Fruit fly (Drosophila melanogaster) whole organism, embryonic: Measurements from ENCODE around the gene CheA75a.

ENCODE experiments used
- CG10147 ChIP-seq: fragments of 200-800 bp; sonication (Bioruptor generic); optimal IDR thresholded peaks from 2 replicates; lab custom pipeline; 2019; ENCODE audit warnings: missing biosample characterization, mild to moderate bottlenecking, missing genetic modification characterization, moderate library complexity
- CG10462 ChIP-seq: fragments of 200-800 bp; sonication (Bioruptor generic); optimal IDR thresholded peaks from 2 replicates; lab custom pipeline; 2016; ENCODE audit warnings: missing biosample characterization, missing genetic modification characterization
- CG10543 ChIP-seq: fragments of 200-800 bp; sonication (Bioruptor generic); optimal IDR thresholded peaks from 3 replicates; lab custom pipeline; 2017; ENCODE audit warnings: missing biosample characterization, mild to moderate bottlenecking, missing genetic modification characterization, moderate library complexity
- CG10979 ChIP-seq: fragments of 200-800 bp; sonication (Bioruptor generic); optimal IDR thresholded peaks from 2 replicates; lab custom pipeline; 2018; ENCODE audit warnings: missing biosample characterization, mild to moderate bottlenecking, missing genetic modification characterization, moderate library complexity
- CG11504 ChIP-seq: fragments of 200-800 bp; sonication (Bioruptor generic); optimal IDR thresholded peaks from 3 replicates; lab custom pipeline; 2019; ENCODE audit warnings: missing biosample characterization, mild to moderate bottlenecking, missing genetic modification characterization, moderate library complexity
- CG12155 ChIP-seq: fragments of 200-800 bp; sonication (Bioruptor generic); optimal IDR thresholded peaks from 3 replicates; lab custom pipeline; 2016; ENCODE audit warnings: missing biosample characterization, missing genetic modification characterization
- CG13424 ChIP-seq: fragments of 200-800 bp; sonication (Bioruptor generic); optimal IDR thresholded peaks from 2 replicates; lab custom pipeline; 2019; ENCODE audit warnings: missing biosample characterization, mild to moderate bottlenecking, missing genetic modification characterization, moderate library complexity
- CG15479 ChIP-seq: fragments of 200-800 bp; sonication (Bioruptor generic); optimal IDR thresholded peaks from 3 replicates; lab custom pipeline; 2019; ENCODE audit warnings: missing biosample characterization, mild to moderate bottlenecking, missing genetic modification characterization, moderate library complexity
- CG15601 ChIP-seq: fragments of 200-800 bp; sonication (Bioruptor generic); optimal IDR thresholded peaks from 3 replicates; lab custom pipeline; 2019; ENCODE audit warnings: missing biosample characterization, mild to moderate bottlenecking, missing genetic modification characterization, moderate library complexity
- CG16815 ChIP-seq: fragments of 200-800 bp; sonication (Bioruptor generic); optimal IDR thresholded peaks from 3 replicates; lab custom pipeline; 2017; ENCODE audit warnings: missing biosample characterization, mild to moderate bottlenecking, missing genetic modification characterization
- CG17361 ChIP-seq: fragments of 200-800 bp; sonication (Bioruptor generic); IDR thresholded peaks from 3 replicates; pipeline ENCODE4 v1.3.6; 2022; ENCODE audit warnings: missing biosample characterization, missing genetic modification characterization
- CG18011 ChIP-seq: fragments of 200-800 bp; sonication (Bioruptor generic); optimal IDR thresholded peaks from 2 replicates; lab custom pipeline; 2017; ENCODE audit warnings: missing biosample characterization, missing genetic modification characterization, mild to moderate bottlenecking, moderate library complexity, missing genotype
- CG2712 ChIP-seq: fragments of 200-800 bp; optimal IDR thresholded peaks from 3 replicates; lab custom pipeline; 2019; ENCODE audit warnings: missing biosample characterization, mild to moderate bottlenecking, missing genetic modification characterization, moderate library complexity
- CG33557 ChIP-seq: fragments of 200-800 bp; sonication (Bioruptor generic); optimal IDR thresholded peaks from 2 replicates; lab custom pipeline; 2019; ENCODE audit warnings: missing biosample characterization, mild to moderate bottlenecking, missing genetic modification characterization, moderate library complexity
- CG4282 ChIP-seq: fragments of 200-800 bp; sonication (Bioruptor generic); optimal IDR thresholded peaks from 2 replicates; lab custom pipeline; 2016; ENCODE audit warnings: missing biosample characterization, missing genetic modification characterization
- CG7556 ChIP-seq: fragments of 200-800 bp; sonication (Bioruptor generic); optimal IDR thresholded peaks from 2 replicates; lab custom pipeline; 2017; ENCODE audit warnings: missing biosample characterization, mild to moderate bottlenecking, missing genetic modification characterization
- CG7745 ChIP-seq: fragments of 200-800 bp; sonication (Bioruptor generic); optimal IDR thresholded peaks from 2 replicates; lab custom pipeline; 2018; ENCODE audit warnings: missing biosample characterization, mild to moderate bottlenecking, missing genetic modification characterization, moderate library complexity
- CG8290 ChIP-seq, 3 experiments: fragments of 200-800 bp; sonication (Bioruptor generic); optimal IDR thresholded peaks; 2 replicates each; lab custom pipeline; 2016 to 2019; ENCODE audit warnings: missing biosample characterization in 3 of 3, missing genetic modification characterization in 3 of 3, mild to moderate bottlenecking in 2 of 3, moderate library complexity in 1 of 3
- CG8388 ChIP-seq: fragments of 200-800 bp; sonication (Bioruptor generic); optimal IDR thresholded peaks from 2 replicates; lab custom pipeline; 2019; ENCODE audit warnings: missing biosample characterization, mild to moderate bottlenecking, missing genetic modification characterization, moderate library complexity
- CG8924 ChIP-seq: fragments of 200-800 bp; optimal IDR thresholded peaks from 3 replicates; lab custom pipeline; 2019; ENCODE audit warnings: missing biosample characterization, mild to moderate bottlenecking, missing genetic modification characterization, moderate library complexity
- CG9215 ChIP-seq: fragments of 200-800 bp; sonication (Bioruptor generic); IDR thresholded peaks from 2 replicates; pipeline ENCODE4 v1.3.6; 2022; ENCODE audit warnings: missing biosample characterization, missing genetic modification characterization
- CoRest ChIP-seq: fragments of 200-800 bp; sonication (Bioruptor generic); optimal IDR thresholded peaks from 3 replicates; lab custom pipeline; 2018; ENCODE audit warnings: missing biosample characterization, mild to moderate bottlenecking, missing genetic modification characterization, moderate library complexity
- Dek ChIP-seq: fragments of 200-800 bp; sonication (Bioruptor generic); optimal IDR thresholded peaks from 3 replicates; lab custom pipeline; 2019; ENCODE audit warnings: missing biosample characterization, mild to moderate bottlenecking, missing genetic modification characterization, moderate library complexity
- Fer1 ChIP-seq: fragments of 200-800 bp; sonication (Bioruptor generic); optimal IDR thresholded peaks from 2 replicates; lab custom pipeline; 2017; ENCODE audit warnings: missing biosample characterization, mild to moderate bottlenecking, missing genetic modification characterization
- Gsc ChIP-seq: fragments of 200-800 bp; sonication (Bioruptor generic); IDR thresholded peaks from 2 replicates; pipeline ENCODE4 v1.3.6; 2022; ENCODE audit warnings: missing biosample characterization, missing genetic modification characterization
- MESR4 ChIP-seq: fragments of 200-800 bp; sonication (Bioruptor generic); optimal IDR thresholded peaks from 2 replicates; lab custom pipeline; 2018; ENCODE audit warnings: missing biosample characterization, mild to moderate bottlenecking, missing genetic modification characterization, moderate library complexity
- Mrtf ChIP-seq: fragments of 200-800 bp; sonication (Bioruptor generic); IDR thresholded peaks from 3 replicates; pipeline ENCODE4 v1.3.6; 2022; ENCODE audit warnings: missing biosample characterization, missing genetic modification characterization
- NC2α ChIP-seq: fragments of 200-800 bp; sonication (Bioruptor generic); optimal IDR thresholded peaks from 2 replicates; lab custom pipeline; 2016; ENCODE audit warnings: missing biosample characterization, missing genetic modification characterization
- Neu2 ChIP-seq: fragments of 200-800 bp; sonication (Bioruptor generic); optimal IDR thresholded peaks from 3 replicates; lab custom pipeline; 2016; ENCODE audit warnings: missing biosample characterization, missing genetic modification characterization, borderline replicate concordance
- Ptx1 ChIP-seq: fragments of 200-800 bp; sonication (Bioruptor generic); IDR thresholded peaks from 2 replicates; pipeline ENCODE4 v1.3.6; 2022; ENCODE audit warnings: missing biosample characterization, missing genetic modification characterization
- Ravus ChIP-seq: fragments of 200-800 bp; sonication (Bioruptor generic); IDR thresholded peaks from 2 replicates; pipeline ENCODE4 v1.3.6; 2022; ENCODE audit warnings: missing biosample characterization, missing genetic modification characterization
- Sry-β ChIP-seq: fragments of 200-800 bp; sonication (Bioruptor generic); optimal IDR thresholded peaks from 2 replicates; lab custom pipeline; 2018; ENCODE audit warnings: missing biosample characterization, mild to moderate bottlenecking, missing genetic modification characterization, moderate library complexity
- Xrp1 ChIP-seq: fragments of 200-800 bp; sonication (Bioruptor generic); IDR thresholded peaks from 2 replicates; pipeline ENCODE4 v1.3.6; 2022; ENCODE audit warnings: missing biosample characterization, missing genetic modification characterization
- ara ChIP-seq: fragments of 200-800 bp; sonication (Bioruptor generic); IDR thresholded peaks from 2 replicates; pipeline ENCODE4 v1.3.6; 2022; ENCODE audit warnings: missing biosample characterization, missing genetic modification characterization
- cato ChIP-seq: fragments of 200-800 bp; sonication (Bioruptor generic); optimal IDR thresholded peaks from 2 replicates; lab custom pipeline; 2016; ENCODE audit warnings: missing biosample characterization, missing genetic modification characterization, borderline replicate concordance
- cwo ChIP-seq: fragments of 200-800 bp; sonication (Bioruptor generic); optimal IDR thresholded peaks from 3 replicates; lab custom pipeline; 2017; ENCODE audit warnings: missing biosample characterization, missing genetic modification characterization, mild to moderate bottlenecking, moderate library complexity, missing genetic modification reagents
- emc ChIP-seq: fragments of 200-800 bp; sonication (Bioruptor generic); optimal IDR thresholded peaks from 2 replicates; lab custom pipeline; 2016; ENCODE audit warnings: missing biosample characterization, missing genetic modification characterization
- fd96Cb ChIP-seq: fragments of 200-800 bp; sonication (Bioruptor generic); optimal IDR thresholded peaks from 2 replicates; lab custom pipeline; 2018; ENCODE audit warnings: missing biosample characterization, mild to moderate bottlenecking, missing genetic modification characterization, moderate library complexity
- fu2 ChIP-seq: fragments of 200-800 bp; sonication (Bioruptor generic); optimal IDR thresholded peaks from 2 replicates; lab custom pipeline; 2016; ENCODE audit warnings: missing biosample characterization, missing genetic modification characterization
- gem ChIP-seq: fragments of 200-800 bp; sonication (Bioruptor generic); optimal IDR thresholded peaks from 2 replicates; lab custom pipeline; 2019; ENCODE audit warnings: missing biosample characterization, mild to moderate bottlenecking, missing genetic modification characterization, moderate library complexity
- grau ChIP-seq: fragments of 200-800 bp; optimal IDR thresholded peaks from 3 replicates; lab custom pipeline; 2019; ENCODE audit warnings: missing biosample characterization, mild to moderate bottlenecking, missing genetic modification characterization, moderate library complexity
- nerfin-1 ChIP-seq: fragments of 200-800 bp; sonication (Bioruptor generic); optimal IDR thresholded peaks from 3 replicates; lab custom pipeline; 2019; ENCODE audit warnings: missing biosample characterization, mild to moderate bottlenecking, missing genetic modification characterization, moderate library complexity
- nmo ChIP-seq: fragments of 200-800 bp; sonication (Bioruptor generic); optimal IDR thresholded peaks from 2 replicates; lab custom pipeline; 2018; ENCODE audit warnings: missing biosample characterization, mild to moderate bottlenecking, missing genetic modification characterization, moderate library complexity
- pho ChIP-seq: fragments of 200-800 bp; sonication (Bioruptor generic); optimal IDR thresholded peaks from 2 replicates; lab custom pipeline; 2016; ENCODE audit warnings: missing biosample characterization, missing genetic modification characterization
- row ChIP-seq: fragments of 200-800 bp; sonication (Bioruptor generic); IDR thresholded peaks from 3 replicates; pipeline ENCODE4 v1.3.6; 2022; ENCODE audit warnings: missing biosample characterization, missing genetic modification characterization
- slbo ChIP-seq: fragments of 200-800 bp; sonication (Bioruptor generic); IDR thresholded peaks from 2 replicates; pipeline ENCODE4 v1.3.6; 2022; ENCODE audit warnings: missing biosample characterization, missing genetic modification characterization
- stwl ChIP-seq: fragments of 200-800 bp; sonication (Bioruptor generic); optimal IDR thresholded peaks from 3 replicates; lab custom pipeline; 2018; ENCODE audit warnings: missing biosample characterization, mild to moderate bottlenecking, missing genetic modification characterization, moderate library complexity
- tap ChIP-seq: fragments of 200-800 bp; optimal IDR thresholded peaks from 3 replicates; lab custom pipeline; 2019; ENCODE audit warnings: missing biosample characterization, mild to moderate bottlenecking, missing genetic modification characterization, moderate library complexity
- vvl ChIP-seq: fragments of 200-800 bp; sonication (Bioruptor generic); IDR thresholded peaks from 2 replicates; pipeline ENCODE4 v1.3.6; 2022; ENCODE audit warnings: missing biosample characterization, missing genetic modification characterization
- zf30C ChIP-seq: fragments of 200-800 bp; sonication (Bioruptor generic); optimal IDR thresholded peaks from 3 replicates; lab custom pipeline; 2018; ENCODE audit warnings: missing biosample characterization, mild to moderate bottlenecking, missing genetic modification characterization

The CheA75a gene

dm6 chr3L:18297328-18297727 lies 45.4 kb downstream of the CheA75a start (continued):
- peak; percentile 47 for TF ChIP-seq CG7556
- TF ChIP-seq emc (GFP tag; lab: Kevin White, UChicago): no peak
- TF ChIP-seq CoRest (tag; lab: Kevin White, UChicago): peak; percentile 60
- no peak for TF ChIP-seq Gsc (GFP tag; lab: Robert Waterston, UW)
- no peak for TF ChIP-seq Ravus (GFP tag; lab: Robert Waterston, UW)
- TF ChIP-seq CG18011 (GFP tag; lab: Kevin White, UChicago): no peak
- no peak for TF ChIP-seq CG11504 (tag; lab: Kevin White, UChicago)
- TF ChIP-seq grau (tag; lab: Kevin White, UChicago): peak; percentile 59
- peak; percentile 94 for TF ChIP-seq zf30C (GFP tag; lab: Kevin White, UChicago)
- no peak for TF ChIP-seq CG10543 (GFP tag; lab: Kevin White, UChicago)
- no peak for TF ChIP-seq NC2α
- TF ChIP-seq Mrtf (GFP tag; lab: Robert Waterston, UW): no peak
- TF ChIP-seq CG15479: peak; percentile 80
- TF ChIP-seq CG15601 (tag; lab: Kevin White, UChicago): peak; percentile 47
- TF ChIP-seq CG10147: no peak
- peak; percentile 6 for TF ChIP-seq CG10462 (GFP tag; lab: Kevin White, UChicago)
- 0 out of 2 replicates have a peak, but pooled peaks have one; percentile 19 for TF ChIP-seq vvl (GFP tag; lab: Robert Waterston, UW)
- peak; percentile 20 for TF ChIP-seq fd96Cb (tag; lab: Kevin White, UChicago)
- TF ChIP-seq CG17361 (GFP tag; lab: Robert Waterston, UW): peak; percentile 59; the same call in 2 of the 3 replicates
- no peak for TF ChIP-seq tap (tag; lab: Kevin White, UChicago)
- no peak for TF ChIP-seq Fer1 (GFP tag; lab: Kevin White, UChicago)
- TF ChIP-seq Sry-β (GFP tag; lab: Kevin White, UChicago): no peak
- peak; percentile 22 for TF ChIP-seq stwl
- TF ChIP-seq CG16815: peak; percentile 29
- TF ChIP-seq fu2 (GFP tag; lab: Kevin White, UChicago): no peak
- TF ChIP-seq CG8388 (GFP tag; lab: Kevin White, UChicago): peak; percentile 65
- peak; percentile 74 for TF ChIP-seq CG2712 (tag; lab: Kevin White, UChicago)
- TF ChIP-seq CG13424 (tag; lab: Kevin White, UChicago): peak; percentile 36
- TF ChIP-seq CG8924 (tag; lab: Kevin White, UChicago): peak; percentile 75
- TF ChIP-seq CG12155 (GFP tag; lab: Kevin White, UChicago): peak; percentile 28
- TF ChIP-seq cwo (GFP tag; lab: Kevin White, UChicago): no peak
- no peak for TF ChIP-seq MESR4 (GFP tag; lab: Kevin White, UChicago)
- TF ChIP-seq Ptx1 (GFP tag; lab: Robert Waterston, UW): no peak
- TF ChIP-seq Neu2 (GFP tag; lab: Kevin White, UChicago): no peak
- no peak for TF ChIP-seq Dek
- TF ChIP-seq pho (GFP tag; lab: Kevin White, UChicago): no peak
- no peak for TF ChIP-seq cato (GFP tag; lab: Kevin White, UChicago)
- TF ChIP-seq CG33557 (GFP tag; lab: Kevin White, UChicago): peak; percentile 83
- no peak; the same call in 2 of the 3 replicates for TF ChIP-seq row (GFP tag; lab: Robert Waterston, UW)
- TF ChIP-seq CG9215 (GFP tag; lab: Robert Waterston, UW): no peak
- TF ChIP-seq slbo (GFP tag; lab: Robert Waterston, UW): no peak
- TF ChIP-seq CG8290 (GFP tag; optimal IDR thresholded peaks at IDR 0.05; lab: Kevin White, UChicago): peak; percentile 4
- TF ChIP-seq CG8290 (tag; optimal IDR thresholded peaks at IDR 0.05; lab: Kevin White, UChicago): no peak
- TF ChIP-seq nmo (GFP tag; lab: Kevin White, UChicago): peak; percentile 66
- TF ChIP-seq Xrp1 (GFP tag; lab: Robert Waterston, UW): peak; percentile 68
- TF ChIP-seq gem (tag; lab: Kevin White, UChicago): peak; percentile 82
- TF ChIP-seq CG10979: peak; percentile 78
- peak; percentile 16; the same call in 1 of the 2 replicates for TF ChIP-seq ara
- TF ChIP-seq CG7745: peak; percentile 47
- TF ChIP-seq nerfin-1 (tag; lab: Kevin White, UChicago): peak; percentile 9
- TF ChIP-seq CG4282: no peak
